Fruit fly (Drosophila melanogaster): ENCODE data around the gene ssx.

Gene ssx

dm6 chrX:1392875-1393274, 22.5 kb downstream of the ssx start, which contains the start of gene Rilpl (continued):
- TF ChIP-seq Ets97D (GFP tag; optimal IDR thresholded peaks at IDR 0.05) (peak; percentile 63), pb (GFP tag; optimal IDR thresholded peaks at IDR 0.05) (no peak), eve (GFP tag; optimal IDR thresholded peaks at IDR 0.05) (no peak), ewg (GFP tag; optimal IDR thresholded peaks at IDR 0.05) (peak; percentile 1), fd64A (GFP tag; optimal IDR thresholded peaks at IDR 0.05) (no peak), kah (GFP tag; optimal IDR thresholded peaks at IDR 0.05) (no peak), org-1 (GFP tag; optimal IDR thresholded peaks at IDR 0.05) (no peak), Rfx (GFP tag; IDR thresholded peaks at IDR 0.05) (peak; percentile 62), tin (GFP tag; optimal IDR thresholded peaks at IDR 0.05) (peak; percentile 30), sr (GFP tag; IDR thresholded peaks at IDR 0.05) (no peak), CG17328 (GFP tag; IDR thresholded peaks at IDR 0.05) (no peak), CG13123 (GFP tag; optimal IDR thresholded peaks at IDR 0.05) (no peak), NFAT (GFP tag; IDR thresholded peaks at IDR 0.05) (peak; percentile 49), CG6765 (GFP tag; optimal IDR thresholded peaks at IDR 0.05) (no peak), CG12236 (GFP tag; optimal IDR thresholded peaks at IDR 0.05) (no peak), her (GFP tag; optimal IDR thresholded peaks at IDR 0.05) (peak; percentile 49), CG6254 (GFP tag; optimal IDR thresholded peaks at IDR 0.05) (no peak), hth (optimal IDR thresholded peaks at IDR 0.05) (no peak), CG32767 (GFP tag; IDR thresholded peaks at IDR 0.05) (no peak), HmgZ (tag; optimal IDR thresholded peaks at IDR 0.05) (peak; percentile 60), sd (tag; optimal IDR thresholded peaks at IDR 0.05) (peak; percentile 52), HHEX (GFP tag; optimal IDR thresholded peaks at IDR 0.05) (peak; percentile 2), CG10267 (tag; optimal IDR thresholded peaks at IDR 0.05) (peak; percentile 95), CG3838 (GFP tag; optimal IDR thresholded peaks at IDR 0.05) (no peak), Side (GFP tag; optimal IDR thresholded peaks at IDR 0.05) (peak; percentile 10), ttk (GFP tag; IDR thresholded peaks at IDR 0.05) (no peak), CG15073 (GFP tag; optimal IDR thresholded peaks at IDR 0.05) (no peak), CG16863 (GFP tag; optimal IDR thresholded peaks at IDR 0.05) (no peak), CG8765 (GFP tag; IDR thresholded peaks at IDR 0.05) (no peak), CG7556 (GFP tag; optimal IDR thresholded peaks at IDR 0.05) (no peak), CG17385 (GFP tag; optimal IDR thresholded peaks at IDR 0.05) (no peak), chif (GFP tag; optimal IDR thresholded peaks at IDR 0.05) (peak in 1 of 2 experiments; percentile 33), CG4730 (GFP tag; IDR thresholded peaks at IDR 0.05) (no peak), fd3F (GFP tag; optimal IDR thresholded peaks at IDR 0.05) (no peak), CG12219 (GFP tag; optimal IDR thresholded peaks at IDR 0.05) (no peak), CG14860 (GFP tag; IDR thresholded peaks at IDR 0.05; ENCODE audit: partially characterized antibody) (no peak), eyg (GFP tag; optimal IDR thresholded peaks at IDR 0.05) (no peak), pfk (GFP tag; optimal IDR thresholded peaks at IDR 0.05) (peak; percentile 30), zen2 (GFP tag; IDR thresholded peaks at IDR 0.05; ENCODE audit: partially characterized antibody) (peak; percentile 53; the same call in 1 of the 3 replicates), CG17186 (GFP tag; optimal IDR thresholded peaks at IDR 0.05) (peak; percentile 90), peb (GFP tag; IDR thresholded peaks at IDR 0.05) (no peak), CG2712 (tag; optimal IDR thresholded peaks at IDR 0.05) (peak; percentile 15), Max (GFP tag; optimal IDR thresholded peaks at IDR 0.05) (peak; percentile 22), Pdp1 (GFP tag; optimal IDR thresholded peaks at IDR 0.05) (peak in 1 of 2 experiments; percentile 62), PHDP (tag; optimal IDR thresholded peaks at IDR 0.05) (peak; percentile 12), CG9932 (GFP tag; IDR thresholded peaks at IDR 0.05) (peak; percentile 54; the same call in 1 of the 2 replicates), Vsx1 (GFP tag; optimal IDR thresholded peaks at IDR 0.05) (no peak), Sry-δ (GFP tag; optimal IDR thresholded peaks at IDR 0.05) (peak; percentile 40), onecut (GFP tag; IDR thresholded peaks at IDR 0.05) (no peak), CG10565 (GFP tag; optimal IDR thresholded peaks at IDR 0.05) (no peak), Trl (optimal IDR thresholded peaks at IDR 0.05) (no peak), Trl (GFP tag; optimal IDR thresholded peaks at IDR 0.05) (peak; percentile 34)

All from whole organism, embryonic.